Fruit fly (Drosophila melanogaster): Measurements from ENCODE around the gene TkR99D.

The TkR99D gene

DNA sequence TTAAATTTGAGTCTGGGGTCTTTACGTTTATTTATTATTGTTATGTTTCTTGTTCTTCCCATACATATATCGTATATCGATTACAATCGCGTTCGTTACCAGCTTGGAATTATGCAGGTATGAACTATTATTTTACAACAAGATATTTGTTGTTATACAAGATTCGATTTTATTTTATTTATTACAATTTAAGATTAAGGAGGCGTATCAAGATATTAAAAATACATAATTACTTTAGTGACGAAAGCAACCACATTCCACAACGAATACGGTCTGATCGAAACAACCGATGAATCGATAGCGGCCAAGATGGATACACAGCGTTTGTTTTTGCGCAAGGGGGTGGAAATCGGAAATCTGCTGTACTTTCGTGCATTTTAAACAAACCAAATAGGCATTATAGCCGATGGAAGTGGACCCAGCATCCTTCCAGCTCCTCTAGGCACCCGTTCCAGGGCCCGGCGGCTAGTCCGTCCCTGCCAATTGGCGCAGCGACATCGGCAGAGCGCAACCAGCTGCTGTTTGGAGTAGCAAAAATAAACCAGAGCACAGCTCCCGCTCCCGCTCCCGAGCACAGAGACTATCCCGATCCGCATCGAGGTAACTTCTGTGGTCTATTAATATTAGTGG is 28.5 kb upstream of the TkR99D start, which contains the start of the genes CG15525 and CG11504 (continued):
- TF ChIP-seq her (GFP tag; optimal IDR thresholded peaks at IDR 0.05): no peak
- no peak for TF ChIP-seq tll (GFP tag; optimal IDR thresholded peaks at IDR 0.05)
- TF ChIP-seq run (tag; optimal IDR thresholded peaks at IDR 0.05): no peak
- peak; percentile 54 for TF ChIP-seq CG14014 (GFP tag; IDR thresholded peaks at IDR 0.05)
- no peak for TF ChIP-seq CG16815 (GFP tag; optimal IDR thresholded peaks at IDR 0.05)
- TF ChIP-seq Scr (GFP tag; IDR thresholded peaks at IDR 0.05; ENCODE audit: partially characterized antibody): peak; percentile 92
- TF ChIP-seq CG2120 (GFP tag; optimal IDR thresholded peaks at IDR 0.05): peak; percentile 75
- TF ChIP-seq CG17359 (tag; optimal IDR thresholded peaks at IDR 0.05): peak; percentile 45
- no peak for TF ChIP-seq jigr1 (GFP tag; IDR thresholded peaks at IDR 0.05)
- peak; percentile 15 for TF ChIP-seq dm (GFP tag; optimal IDR thresholded peaks at IDR 0.05)
- no peak for TF ChIP-seq HHEX (GFP tag; optimal IDR thresholded peaks at IDR 0.05)
- TF ChIP-seq Ets65A (GFP tag): peak; percentile 96
- no peak for TF ChIP-seq Awh (GFP tag; IDR thresholded peaks at IDR 0.05)
- TF ChIP-seq fru (optimal IDR thresholded peaks at IDR 0.05): no peak
- peak; percentile 26 for TF ChIP-seq CG12942 (GFP tag; optimal IDR thresholded peaks at IDR 0.05)
- TF ChIP-seq CG8359 (GFP tag; optimal IDR thresholded peaks at IDR 0.05; ENCODE audit: borderline replicate concordance): no peak
- TF ChIP-seq CG9876 (GFP tag; optimal IDR thresholded peaks at IDR 0.05): no peak
- TF ChIP-seq croc (GFP tag; conservative IDR thresholded peaks at IDR 0.05): no peak; the same call in 2 of the 3 replicates
- TF ChIP-seq Aef1 (GFP tag; IDR thresholded peaks at IDR 0.05): peak; percentile 78
- peak; percentile 84 for TF ChIP-seq CG9932 (GFP tag; IDR thresholded peaks at IDR 0.05)
- TF ChIP-seq lola (GFP tag; optimal IDR thresholded peaks at IDR 0.05): peak in 1 of 3 experiments; percentile 18
- no peak for TF ChIP-seq CG6683 (GFP tag; optimal IDR thresholded peaks at IDR 0.05)
- TF ChIP-seq MESR4 (GFP tag; optimal IDR thresholded peaks at IDR 0.05): peak; percentile 66
- TF ChIP-seq CG12391 (tag; optimal IDR thresholded peaks at IDR 0.05): peak; percentile 78
- TF ChIP-seq Ets97D (GFP tag; optimal IDR thresholded peaks at IDR 0.05): peak; percentile 70
- TF ChIP-seq p53 (GFP tag; optimal IDR thresholded peaks at IDR 0.05): no peak
- peak; percentile 85; the same call in 1 of the 4 replicates for TF ChIP-seq chinmo (GFP tag; IDR thresholded peaks at IDR 0.05; ENCODE audit: partially characterized antibody)
- TF ChIP-seq CHES-1-like (GFP tag; optimal IDR thresholded peaks at IDR 0.05): peak; percentile 64
- 0 out of 3 replicates have a peak, but pooled peaks have one; percentile 47 for TF ChIP-seq Optix (GFP tag; IDR thresholded peaks at IDR 0.05)
- no peak for TF ChIP-seq sr (GFP tag; IDR thresholded peaks at IDR 0.05)
- no peak for TF ChIP-seq BtbVII (GFP tag; optimal IDR thresholded peaks at IDR 0.05)
- no peak for TF ChIP-seq CG7357 (GFP tag; IDR thresholded peaks at IDR 0.05)
- 0 out of 2 replicates have a peak, but pooled peaks have one; percentile 9 for TF ChIP-seq CG11085 (GFP tag; IDR thresholded peaks at IDR 0.05)
- no peak for TF ChIP-seq CrebB (tag; optimal IDR thresholded peaks at IDR 0.05)
- no peak for TF ChIP-seq Stat92E (GFP tag; optimal IDR thresholded peaks at IDR 0.05)
- peak; percentile 50 for TF ChIP-seq CoRest (tag; optimal IDR thresholded peaks at IDR 0.05)
- TF ChIP-seq nau (GFP tag; optimal IDR thresholded peaks at IDR 0.05): no peak
- no peak for TF ChIP-seq so (GFP tag; IDR thresholded peaks at IDR 0.05)
- no peak for TF ChIP-seq CG11696 (GFP tag; IDR thresholded peaks at IDR 0.05)
- no peak for TF ChIP-seq CG6654 (GFP tag; optimal IDR thresholded peaks at IDR 0.05)
- no peak for TF ChIP-seq kni (GFP tag; optimal IDR thresholded peaks at IDR 0.05)
- no peak for TF ChIP-seq crc (GFP tag; optimal IDR thresholded peaks at IDR 0.05)
- no peak for TF ChIP-seq pb (GFP tag; optimal IDR thresholded peaks at IDR 0.05)
- TF ChIP-seq Dll (GFP tag; IDR thresholded peaks at IDR 0.05; ENCODE audit: partially characterized antibody): peak; percentile 92
- no peak for TF ChIP-seq wdn (GFP tag; IDR thresholded peaks at IDR 0.05)
- TF ChIP-seq D (optimal IDR thresholded peaks at IDR 0.05): no peak
- TF ChIP-seq D (GFP tag; optimal IDR thresholded peaks at IDR 0.05): no peak
- TF ChIP-seq CG1233 (GFP tag; optimal IDR thresholded peaks at IDR 0.05): no peak
- no peak for TF ChIP-seq CG31388 (GFP tag; optimal IDR thresholded peaks at IDR 0.05)
- no peak for TF ChIP-seq B-H1 (GFP tag; IDR thresholded peaks at IDR 0.05)
